Fruit fly (Drosophila melanogaster): ENCODE data around the gene ScsbetaA.

ScsbetaA gene

dm6 chr3R:8927817-8928625, 10.5 kb upstream of the ScsbetaA start:
- peak; percentile 12 for TF ChIP-seq CG13204 (GFP tag; optimal IDR thresholded peaks at IDR 0.05)
- TF ChIP-seq CG32121 (GFP tag; IDR thresholded peaks at IDR 0.05): peak; percentile 75; the same call in 1 of the 2 replicates
- TF ChIP-seq Pif1A (GFP tag; optimal IDR thresholded peaks at IDR 0.05): peak; percentile 90
- TF ChIP-seq gl (tag; optimal IDR thresholded peaks at IDR 0.05): peak; percentile 77
- peak; percentile 90 for TF ChIP-seq CG34367 (tag; optimal IDR thresholded peaks at IDR 0.05)
- peak; percentile 91 for TF ChIP-seq CG15710 (tag; optimal IDR thresholded peaks at IDR 0.05)
- peak; percentile 70 for TF ChIP-seq rn (GFP tag; IDR thresholded peaks at IDR 0.05)
- peak; percentile 98 for TF ChIP-seq CG14655 (GFP tag; optimal IDR thresholded peaks at IDR 0.05)
- TF ChIP-seq CG17806 (tag; optimal IDR thresholded peaks at IDR 0.05): peak; percentile 97
- TF ChIP-seq fd96Ca (GFP tag; IDR thresholded peaks at IDR 0.05): peak; percentile 63; the same call in 2 of the 3 replicates
- TF ChIP-seq Pif1B (GFP tag; optimal IDR thresholded peaks at IDR 0.05): peak; percentile 69
- peak; percentile 81 for TF ChIP-seq CG4496 (GFP tag; IDR thresholded peaks at IDR 0.05)
- peak; percentile 86 for TF ChIP-seq D1 (tag; optimal IDR thresholded peaks at IDR 0.05)
- no peak for TF ChIP-seq CG10348 (GFP tag; IDR thresholded peaks at IDR 0.05)
- peak; percentile 55 for TF ChIP-seq Ets98B (GFP tag; IDR thresholded peaks at IDR 0.05)
- peak; percentile 54 for TF ChIP-seq CG12605 (GFP tag; IDR thresholded peaks at IDR 0.05)
- TF ChIP-seq Snoo (tag; optimal IDR thresholded peaks at IDR 0.05): peak; percentile 76
- peak; percentile 93 for TF ChIP-seq CG8159 (tag; optimal IDR thresholded peaks at IDR 0.05)
- TF ChIP-seq CG9948 (tag; optimal IDR thresholded peaks at IDR 0.05): peak; percentile 99
- peak; percentile 58 for TF ChIP-seq EcR (GFP tag; optimal IDR thresholded peaks at IDR 0.05)
- TF ChIP-seq CG8301 (tag; optimal IDR thresholded peaks at IDR 0.05): peak; percentile 91

dm6 chr3R:8929703-8930102, 8.8 kb upstream of the ScsbetaA start:
- TF ChIP-seq Snoo (tag; optimal IDR thresholded peaks at IDR 0.05): no peak
- TF ChIP-seq rn (GFP tag; IDR thresholded peaks at IDR 0.05): no peak
- no peak for TF ChIP-seq CG17806 (tag; optimal IDR thresholded peaks at IDR 0.05)
- no peak for TF ChIP-seq CG10348 (GFP tag; IDR thresholded peaks at IDR 0.05)
- TF ChIP-seq Ets98B (GFP tag; IDR thresholded peaks at IDR 0.05): no peak
- TF ChIP-seq CG32121 (GFP tag; IDR thresholded peaks at IDR 0.05): no peak
- no peak for TF ChIP-seq CG14655 (GFP tag; optimal IDR thresholded peaks at IDR 0.05)

dm6 chr3R:8930165-8931063, 8.1 kb upstream of the ScsbetaA start:
- TF ChIP-seq CG9948 (tag; optimal IDR thresholded peaks at IDR 0.05) (no peak), Snoo (tag; optimal IDR thresholded peaks at IDR 0.05) (no peak), CG8159 (tag; optimal IDR thresholded peaks at IDR 0.05) (peak; percentile 49), CG12605 (GFP tag; IDR thresholded peaks at IDR 0.05) (peak; percentile 21; the same call in 1 of the 2 replicates), CG32121 (GFP tag; IDR thresholded peaks at IDR 0.05) (no peak), CG15710 (tag; optimal IDR thresholded peaks at IDR 0.05) (peak; percentile 44), fd96Ca (GFP tag; IDR thresholded peaks at IDR 0.05) (no peak), CG4496 (GFP tag; IDR thresholded peaks at IDR 0.05) (0 out of 3 replicates have a peak, but pooled peaks have one; percentile 40), CG14655 (GFP tag; optimal IDR thresholded peaks at IDR 0.05) (no peak), CG17806 (tag; optimal IDR thresholded peaks at IDR 0.05) (peak; percentile 12), CG34367 (tag; optimal IDR thresholded peaks at IDR 0.05) (no peak)

- TF ChIP-seq CG13204 (GFP tag; optimal IDR thresholded peaks at IDR 0.05): no peak
- TF ChIP-seq CG12605 (GFP tag; IDR thresholded peaks at IDR 0.05): no peak
- no peak for TF ChIP-seq CG32121 (GFP tag; IDR thresholded peaks at IDR 0.05)
- no peak for TF ChIP-seq D1 (tag; optimal IDR thresholded peaks at IDR 0.05)
- TF ChIP-seq rn (GFP tag; IDR thresholded peaks at IDR 0.05): no peak
- no peak for TF ChIP-seq CG9948 (tag; optimal IDR thresholded peaks at IDR 0.05)
- TF ChIP-seq CG17806 (tag; optimal IDR thresholded peaks at IDR 0.05): no peak
- TF ChIP-seq CG4496 (GFP tag; IDR thresholded peaks at IDR 0.05): no peak
- TF ChIP-seq Snoo (tag; optimal IDR thresholded peaks at IDR 0.05): no peak
- TF ChIP-seq CG14655 (GFP tag; optimal IDR thresholded peaks at IDR 0.05): no peak
- TF ChIP-seq CG10348 (GFP tag; IDR thresholded peaks at IDR 0.05): no peak
- no peak for TF ChIP-seq Pif1B (GFP tag; optimal IDR thresholded peaks at IDR 0.05)
- no peak for TF ChIP-seq gl (tag; optimal IDR thresholded peaks at IDR 0.05)
- no peak for TF ChIP-seq Ets98B (GFP tag; IDR thresholded peaks at IDR 0.05)
- no peak for TF ChIP-seq CG8159 (tag; optimal IDR thresholded peaks at IDR 0.05)
These were observed 7.5 kb upstream of the ScsbetaA start for dm6 chr3R:8931064-8931419.

dm6 chr3R:8931777-8932345, 6.7 kb upstream of the ScsbetaA start, which contains the start of gene pyd:
Gene pyd (minus strand): TSS chr3R:8931896.
- TF ChIP-seq D1 (tag; optimal IDR thresholded peaks at IDR 0.05) (peak; percentile 56), Snoo (tag; optimal IDR thresholded peaks at IDR 0.05) (no peak), EcR (GFP tag; optimal IDR thresholded peaks at IDR 0.05) (peak; percentile 61), CG9948 (tag; optimal IDR thresholded peaks at IDR 0.05) (peak; percentile 42), fd96Ca (GFP tag; IDR thresholded peaks at IDR 0.05) (peak; percentile 67; the same call in 2 of the 3 replicates), CG15710 (tag; optimal IDR thresholded peaks at IDR 0.05) (peak; percentile 55), Pif1B (GFP tag; optimal IDR thresholded peaks at IDR 0.05) (peak; percentile 58), CG17806 (tag; optimal IDR thresholded peaks at IDR 0.05) (peak; percentile 5), CG10348 (GFP tag; IDR thresholded peaks at IDR 0.05) (no peak), CG8159 (tag; optimal IDR thresholded peaks at IDR 0.05) (peak; percentile 62), CG4496 (GFP tag; IDR thresholded peaks at IDR 0.05) (peak; percentile 45; the same call in 1 of the 3 replicates), CG14655 (GFP tag; optimal IDR thresholded peaks at IDR 0.05) (peak; percentile 43), CG32121 (GFP tag; IDR thresholded peaks at IDR 0.05) (peak; percentile 61; the same call in 1 of the 2 replicates), gl (tag; optimal IDR thresholded peaks at IDR 0.05) (no peak), rn (GFP tag; IDR thresholded peaks at IDR 0.05) (no peak), CG34367 (tag; optimal IDR thresholded peaks at IDR 0.05) (peak; percentile 12), Ets98B (GFP tag; IDR thresholded peaks at IDR 0.05) (peak; percentile 65), CG12605 (GFP tag; IDR thresholded peaks at IDR 0.05) (0 out of 2 replicates have a peak, but pooled peaks have one; percentile 16), Pif1A (GFP tag; optimal IDR thresholded peaks at IDR 0.05) (peak; percentile 26), CG13204 (GFP tag; optimal IDR thresholded peaks at IDR 0.05) (peak; percentile 17), CG8301 (tag; optimal IDR thresholded peaks at IDR 0.05) (peak; percentile 48)
